Worm (Caenorhabditis elegans) whole organism, L4/young adult: ENCODE results near the gene hpr-9.

Source experiments
- W03F9.2 ChIP-seq: fragments of 150-350 bp; optimal IDR thresholded peaks from 2 replicates; lab custom pipeline; 2014; ENCODE audit warnings: missing biosample characterization, missing genetic modification characterization
- dao-5 ChIP-seq: sonication (generic microtip); optimal IDR thresholded peaks from 2 replicates; lab custom pipeline; 2016; ENCODE audit warnings: missing genotype, missing genetic modification characterization, moderate library complexity, missing compliant biosample characterization
- him-1 ChIP-seq: sonication (generic microtip); optimal IDR thresholded peaks from 2 replicates; lab custom pipeline; 2016; ENCODE audit warnings: missing genotype, missing genetic modification reagents, missing genetic modification characterization, missing compliant biosample characterization

- TF ChIP-seq him-1 (no peak), dao-5 (tag; lab: Kevin White, UChicago) (no peak), W03F9.2 (tag; lab: Kevin White, UChicago) (no peak)
These were observed 32.1 kb downstream of the hpr-9 start for ce11 chrIII:10653479-10653878.
